Worm (Caenorhabditis elegans): ENCODE results near the gene cpsf-3.

Gene cpsf-3

DNA sequence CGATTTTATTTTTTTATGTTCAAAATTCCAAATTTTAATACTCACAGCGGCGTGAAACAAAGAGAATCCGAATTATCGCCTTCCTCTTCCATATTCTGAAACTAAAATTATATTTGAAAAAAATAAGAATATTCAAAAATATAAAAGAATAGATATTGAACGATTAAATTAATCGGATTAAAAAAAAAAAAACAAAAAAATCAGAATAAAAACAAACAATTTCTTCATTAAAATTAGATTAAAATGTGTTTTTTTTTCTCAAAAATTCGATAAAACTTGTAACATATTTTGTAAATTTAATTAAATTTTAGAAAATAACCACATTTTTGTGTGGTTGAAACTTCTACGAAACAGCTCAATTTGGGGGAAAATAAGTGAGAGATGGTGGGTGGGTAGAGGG lies at the start of gene cpsf-3:
Gene cpsf-3 (minus strand): TSS at position 101 of the 400 bp plus-strand sequence.
- TF ChIP-seq cnd-1 (tag; optimal IDR thresholded peaks at IDR 0.05): no peak
- no peak for TF ChIP-seq nhr-237 (tag; optimal IDR thresholded peaks at IDR 0.05)
- TF ChIP-seq nhr-76 (tag; optimal IDR thresholded peaks at IDR 0.05): no peak
- no peak for TF ChIP-seq zip-8 (tag; optimal IDR thresholded peaks at IDR 0.05)
- no peak for TF ChIP-seq ham-2 (GFP tag; optimal IDR thresholded peaks at IDR 0.05)
- no peak for TF ChIP-seq lin-32 (GFP tag; optimal IDR thresholded peaks at IDR 0.05)

DNA sequence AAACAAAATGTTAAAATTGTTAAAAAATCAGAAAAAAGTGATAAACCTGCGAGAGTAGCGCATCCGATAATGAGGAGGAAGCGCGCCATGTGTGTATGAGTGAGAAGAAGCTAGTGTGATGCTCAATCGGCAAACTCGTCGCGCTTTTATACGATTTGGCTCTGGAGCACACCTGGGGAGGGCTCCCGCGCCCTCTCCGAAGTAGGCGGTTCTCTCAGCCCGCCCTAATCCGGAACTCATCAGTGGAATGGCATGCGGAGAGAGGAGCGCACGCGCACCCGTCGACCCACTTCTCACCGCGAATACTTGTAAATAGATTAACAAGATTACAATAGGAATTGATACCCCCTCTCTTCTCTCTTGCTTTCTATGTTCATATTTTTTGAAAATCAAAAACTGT lies 48.6 kb upstream of the cpsf-3 start, which contains the start of gene pqn-74:
Gene pqn-74 (minus strand): TSS at position 122 of the 400 bp plus-strand sequence.
- TF ChIP-seq zip-8 (tag; optimal IDR thresholded peaks at IDR 0.05): no peak
- TF ChIP-seq sem-2 (GFP tag; optimal IDR thresholded peaks at IDR 0.05): no peak
- no peak for TF ChIP-seq mls-2 (tag; optimal IDR thresholded peaks at IDR 0.05)
- TF ChIP-seq nhr-237 (tag; optimal IDR thresholded peaks at IDR 0.05): no peak
- no peak for TF ChIP-seq ceh-39 (tag; optimal IDR thresholded peaks at IDR 0.05)
- no peak for TF ChIP-seq blmp-1 (tag; optimal IDR thresholded peaks at IDR 0.05)
- no peak for TF ChIP-seq nhr-76 (tag; optimal IDR thresholded peaks at IDR 0.05)

DNA sequence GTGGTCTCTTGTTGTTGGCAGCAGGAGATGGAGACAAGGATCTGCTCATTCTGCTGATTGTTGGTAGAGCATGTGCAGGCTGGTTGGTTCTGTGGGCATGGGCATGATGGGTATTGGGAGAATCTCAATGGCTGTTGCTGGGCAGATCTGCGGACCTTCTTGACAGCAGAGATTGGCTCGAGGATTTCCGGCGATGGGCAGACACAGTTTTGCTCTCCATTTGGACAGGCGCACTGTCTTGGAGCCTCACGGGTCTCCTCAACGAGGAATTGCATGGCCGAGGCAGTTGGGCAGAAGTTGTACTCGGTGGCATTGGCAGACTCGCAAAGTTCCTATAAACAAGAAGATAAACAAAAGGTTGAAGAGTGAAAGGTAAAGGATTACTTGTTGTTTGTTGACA lies 47.9 kb upstream of the cpsf-3 start:
- no peak for TF ChIP-seq mab-5 (tag; optimal IDR thresholded peaks at IDR 0.05)
- no peak for TF ChIP-seq lin-32 (GFP tag; optimal IDR thresholded peaks at IDR 0.05)
- no peak for TF ChIP-seq nhr-12 (tag; optimal IDR thresholded peaks at IDR 0.05)
- TF ChIP-seq ceh-43 (GFP tag; optimal IDR thresholded peaks at IDR 0.05): no peak
- TF ChIP-seq drap-1 (GFP tag; optimal IDR thresholded peaks at IDR 0.05): no peak
- TF ChIP-seq tbx-8 (GFP tag; optimal IDR thresholded peaks at IDR 0.05): no peak
- no peak for TF ChIP-seq bed-3 (GFP tag; optimal IDR thresholded peaks at IDR 0.05)
- TF ChIP-seq lin-13 (tag; optimal IDR thresholded peaks at IDR 0.05): no peak
- TF ChIP-seq elt-1 (tag; optimal IDR thresholded peaks at IDR 0.05; ENCODE audit: borderline replicate concordance, insufficient read depth): no peak
- no peak for TF ChIP-seq lsy-2 (tag; optimal IDR thresholded peaks at IDR 0.05)
- no peak for TF ChIP-seq sptf-1 (tag; optimal IDR thresholded peaks at IDR 0.05)
- TF ChIP-seq unc-62 (GFP tag; optimal IDR thresholded peaks at IDR 0.05): no peak
- TF ChIP-seq cnd-1 (tag; optimal IDR thresholded peaks at IDR 0.05): no peak
- no peak for TF ChIP-seq pha-4 (tag; optimal IDR thresholded peaks at IDR 0.05)
- TF ChIP-seq sem-2 (GFP tag; optimal IDR thresholded peaks at IDR 0.05): no peak
- TF ChIP-seq unc-39 (tag; optimal IDR thresholded peaks at IDR 0.05): no peak
- no peak for TF ChIP-seq blmp-1 (tag; optimal IDR thresholded peaks at IDR 0.05)
- no peak for TF ChIP-seq nhr-237 (tag; optimal IDR thresholded peaks at IDR 0.05)

DNA sequence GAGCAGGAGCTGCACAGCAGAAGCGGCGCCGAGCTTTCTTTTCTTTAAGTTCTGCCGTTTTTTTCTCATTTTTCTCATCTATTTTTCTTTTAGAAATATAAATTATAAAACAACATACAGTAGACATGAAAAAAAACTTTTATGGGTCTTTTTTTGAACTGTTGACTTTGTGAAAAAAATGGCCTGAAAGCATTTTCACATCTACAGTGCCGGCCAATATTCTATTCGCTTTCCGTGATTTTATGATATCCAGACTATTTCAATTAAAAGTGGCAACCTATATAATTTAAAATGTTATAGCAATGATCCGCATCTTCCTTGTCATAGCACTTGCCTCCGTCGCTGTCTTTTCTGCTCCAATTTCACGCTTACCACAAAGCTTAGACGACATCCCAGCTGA lies 45.4 kb upstream of the cpsf-3 start, which contains the start of gene far-6:
Gene far-6 (plus strand): TSS at position 301 of the 400 bp plus-strand sequence.
- no peak for TF ChIP-seq elt-3 (tag; optimal IDR thresholded peaks at IDR 0.05)
- TF ChIP-seq flh-1 (GFP tag; optimal IDR thresholded peaks at IDR 0.05): no peak
- no peak for TF ChIP-seq blmp-1 (tag; optimal IDR thresholded peaks at IDR 0.05)
- no peak for TF ChIP-seq lsy-2 (tag; optimal IDR thresholded peaks at IDR 0.05)
- no peak for TF ChIP-seq sem-2 (GFP tag; optimal IDR thresholded peaks at IDR 0.05)
- no peak for TF ChIP-seq zip-8 (tag; optimal IDR thresholded peaks at IDR 0.05)
- no peak for TF ChIP-seq ces-1 (GFP tag; optimal IDR thresholded peaks at IDR 0.05)
- no peak for TF ChIP-seq hlh-1 (tag; optimal IDR thresholded peaks at IDR 0.05)
- no peak for TF ChIP-seq lin-13 (tag; optimal IDR thresholded peaks at IDR 0.05)
- TF ChIP-seq drap-1 (GFP tag; optimal IDR thresholded peaks at IDR 0.05): no peak
- no peak for TF ChIP-seq nhr-237 (tag; optimal IDR thresholded peaks at IDR 0.05)
- no peak for TF ChIP-seq snpc-4 (tag; optimal IDR thresholded peaks at IDR 0.05)
- TF ChIP-seq ham-2 (GFP tag; optimal IDR thresholded peaks at IDR 0.05): no peak
- TF ChIP-seq bed-3 (GFP tag; optimal IDR thresholded peaks at IDR 0.05): no peak
- no peak for TF ChIP-seq ceh-83 (GFP tag; optimal IDR thresholded peaks at IDR 0.05)
- TF ChIP-seq mab-5 (tag; optimal IDR thresholded peaks at IDR 0.05): no peak

DNA sequence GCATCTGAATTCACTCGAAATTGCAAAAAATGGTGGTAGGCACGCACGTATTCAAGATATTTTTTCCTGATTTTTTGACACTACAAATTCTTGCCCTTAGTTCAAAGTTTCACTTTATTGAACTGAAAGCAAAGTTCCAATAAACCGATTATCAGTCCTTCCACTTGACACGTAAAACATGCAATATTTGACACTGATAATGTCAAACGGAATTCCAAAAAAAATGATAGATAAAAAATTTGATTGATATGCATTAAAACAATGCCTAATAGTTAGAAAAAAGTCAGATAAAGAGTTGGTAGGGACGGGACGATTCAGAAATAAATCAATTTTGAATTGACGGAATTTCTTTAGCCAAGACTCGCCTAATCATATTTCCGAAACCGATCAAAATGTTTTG lies 44.4 kb upstream of the cpsf-3 start:
- no peak for TF ChIP-seq nhr-28 (tag; optimal IDR thresholded peaks at IDR 0.05)
- no peak for TF ChIP-seq blmp-1 (tag; optimal IDR thresholded peaks at IDR 0.05)
- TF ChIP-seq drap-1 (GFP tag; optimal IDR thresholded peaks at IDR 0.05): no peak
- no peak for TF ChIP-seq lin-13 (tag; optimal IDR thresholded peaks at IDR 0.05)
- no peak for TF ChIP-seq lsy-2 (tag; optimal IDR thresholded peaks at IDR 0.05)
- TF ChIP-seq elt-3 (tag; optimal IDR thresholded peaks at IDR 0.05): no peak
- no peak for TF ChIP-seq nhr-2 (tag; optimal IDR thresholded peaks at IDR 0.05)
- TF ChIP-seq snpc-4 (tag; optimal IDR thresholded peaks at IDR 0.05): no peak
- no peak for TF ChIP-seq ceh-39 (tag; optimal IDR thresholded peaks at IDR 0.05)

All from whole organism, mixed stage, embryonic.